Worm (Caenorhabditis elegans) whole organism, L4 larva: ENCODE results near the gene lin-13.
"Not testable (repeated sequence)": the region's sequence is repeated elsewhere in the genome, so short reads cannot be mapped to it uniquely, and the experiment has no call there.

Experiments used
- Y105C5A.15 ChIP-seq: fragments of 200-800 bp; sonication (Bioruptor generic); IDR thresholded peaks from 2 replicates; pipeline ENCODE4 v1.3.6; 2022; ENCODE audit warnings: missing genetic modification characterization, missing compliant biosample characterization
- ceh-82 ChIP-seq: sonication (generic microtip); optimal IDR thresholded peaks from 2 replicates; lab custom pipeline; 2017; ENCODE audit warnings: missing biosample characterization, missing genetic modification characterization
- dmd-8 ChIP-seq: fragments of 200-800 bp; sonication (Bioruptor generic); IDR thresholded peaks from 2 replicates; pipeline ENCODE4 v1.3.6; 2022; ENCODE audit warnings: missing genetic modification characterization, missing compliant biosample characterization
- hif-1 ChIP-seq, 2 experiments: sonication (generic microtip); optimal IDR thresholded peaks; 2 replicates each; lab custom pipeline; 2016 to 2017; ENCODE audit warnings: missing compliant biosample characterization in 2 of 2, missing genetic modification characterization in 2 of 2, missing genetic modification reagents in 2 of 2, missing genotype in 2 of 2, mild to moderate bottlenecking in 1 of 2
- jun-1 ChIP-seq: fragments of 150-350 bp; optimal IDR thresholded peaks from 2 replicates; lab custom pipeline; 2014; ENCODE audit warnings: missing biosample characterization, missing genetic modification reagents, missing genetic modification characterization
- lin-13 ChIP-seq: fragments of 150-350 bp; optimal IDR thresholded peaks from 2 replicates; lab custom pipeline; 2014; ENCODE audit warnings: missing biosample characterization, missing genetic modification reagents, missing genetic modification characterization
- lin-39 ChIP-seq: fragments of 150-350 bp; optimal IDR thresholded peaks from 2 replicates; lab custom pipeline; 2014; ENCODE audit warnings: missing biosample characterization, missing genetic modification reagents, missing genetic modification characterization
- pha-4 ChIP-seq, 2 experiments: fragments of 150-350 bp in 1 of 2; fragments of 200-800 bp in 1 of 2; sonication (Bioruptor generic) in 1 of 2; IDR thresholded peaks in 1 of 2; optimal IDR thresholded peaks in 1 of 2; 2 replicates each; pipeline versions ENCODE4 v1.3.6 to Lab custom; 2014 to 2022; ENCODE audit warnings: missing genetic modification characterization in 2 of 2, missing genetic modification reagents in 2 of 2, missing biosample characterization in 1 of 2, missing compliant biosample characterization in 1 of 2
- set-16 ChIP-seq: fragments of 200-800 bp; sonication (Bioruptor generic); IDR thresholded peaks from 2 replicates; pipeline ENCODE4 v1.3.6; 2022; ENCODE audit warnings: missing genetic modification reagents, missing genetic modification characterization, missing compliant biosample characterization
- unc-130 ChIP-seq: sonication (generic microtip); optimal IDR thresholded peaks from 2 replicates; lab custom pipeline; 2016; ENCODE audit warnings: missing genetic modification reagents, missing genetic modification characterization, missing compliant biosample characterization
- unc-39 ChIP-seq: sonication (generic microtip); optimal IDR thresholded peaks from 2 replicates; lab custom pipeline; 2017; ENCODE audit warnings: missing biosample characterization, missing genetic modification characterization
- zag-1 ChIP-seq: fragments of 150-350 bp; optimal IDR thresholded peaks from 2 replicates; lab custom pipeline; 2014; ENCODE audit warnings: missing biosample characterization, missing genetic modification characterization

ce11 chrIII:7708815-7709214 is 476 bp downstream of the lin-13 start:
- not testable (repeated sequence) for TF ChIP-seq lin-39 (tag; lab: Kevin White, UChicago); jun-1 (tag; lab: Kevin White, UChicago); Y105C5A.15; unc-130 (GFP tag; lab: Kevin White, UChicago); lin-13 (GFP tag; lab: Kevin White, UChicago); dmd-8 (GFP tag; lab: Robert Waterston, UW); ceh-82; set-16 (GFP tag; lab: Robert Waterston, UW); pha-4 (GFP tag; IDR thresholded peaks at IDR 0.05; lab: Robert Waterston, UW); pha-4 (tag; optimal IDR thresholded peaks at IDR 0.05; lab: Kevin White, UChicago); unc-39 (tag; lab: Kevin White, UChicago); hif-1 (tag; optimal IDR thresholded peaks at IDR 0.05; lab: Kevin White, UChicago); zag-1 (tag; lab: Kevin White, UChicago)
